Worm (Caenorhabditis elegans) whole organism, L4 larva: Measurements from ENCODE around the gene C25G6.4.

Experiments used
- D1046.2 ChIP-seq: fragments of 200-800 bp; sonication (Bioruptor generic); IDR thresholded peaks from 2 replicates; pipeline ENCODE4 v1.3.6; 2022; ENCODE audit warnings: missing genetic modification characterization, missing compliant biosample characterization
- F37D6.2 ChIP-seq: sonication (generic microtip); optimal IDR thresholded peaks from 2 replicates; lab custom pipeline; 2016; ENCODE audit warnings: mild to moderate bottlenecking, missing genetic modification characterization, missing compliant biosample characterization
- F44E2.7 ChIP-seq: fragments of 200-800 bp; sonication (Bioruptor generic); IDR thresholded peaks from 2 replicates; pipeline ENCODE4 v2.1.2; 2022; ENCODE audit warnings: missing genetic modification characterization, missing compliant biosample characterization
- T20F7.1 ChIP-seq: fragments of 200-800 bp; sonication (Bioruptor generic); optimal IDR thresholded peaks from 2 replicates; lab custom pipeline; 2018; ENCODE audit warnings: mild to moderate bottlenecking, missing genetic modification characterization, missing compliant biosample characterization
- T26A8.4 ChIP-seq: fragments of 200-800 bp; sonication (Bioruptor generic); IDR thresholded peaks from 2 replicates; pipeline ENCODE4 v1.3.6; 2022; ENCODE audit warnings: missing genetic modification characterization, missing compliant biosample characterization
- Y105C5A.15 ChIP-seq: fragments of 200-800 bp; sonication (Bioruptor generic); IDR thresholded peaks from 2 replicates; pipeline ENCODE4 v1.3.6; 2022; ENCODE audit warnings: missing genetic modification characterization, missing compliant biosample characterization
- aha-1 ChIP-seq: fragments of 150-350 bp; peaks from one replicate; lab custom pipeline; 2014; ENCODE audit warnings: missing biosample characterization, missing genetic modification characterization
- attf-4 ChIP-seq: sonication (generic microtip); optimal IDR thresholded peaks from 3 replicates; lab custom pipeline; 2017; ENCODE audit warnings: missing biosample characterization, missing genetic modification characterization
- ceh-20 ChIP-seq: fragments of 200-800 bp; sonication (Bioruptor generic); IDR thresholded peaks from 2 replicates; pipeline ENCODE4 v1.3.6; 2022; ENCODE audit warnings: missing genetic modification reagents, missing genetic modification characterization, missing compliant biosample characterization
- ceh-82 ChIP-seq: sonication (generic microtip); optimal IDR thresholded peaks from 2 replicates; lab custom pipeline; 2017; ENCODE audit warnings: missing biosample characterization, missing genetic modification characterization
- ces-1 ChIP-seq: fragments of 150-350 bp; sonication (generic microtip); optimal IDR thresholded peaks from 4 replicates; lab custom pipeline; 2014; ENCODE audit warnings: missing biosample characterization, missing genetic modification reagents, missing genetic modification characterization
- cey-2 ChIP-seq: sonication (generic microtip); optimal IDR thresholded peaks from 3 replicates; lab custom pipeline; 2017; ENCODE audit warnings: missing genetic modification characterization, mild to moderate bottlenecking, missing compliant biosample characterization, antibody characterized with exemption, borderline replicate concordance; ENCODE audit not compliant: insufficient read depth
- ctbp-1 ChIP-seq: fragments of 200-800 bp; sonication (Bioruptor generic); IDR thresholded peaks from 2 replicates; pipeline ENCODE4 v1.3.6; 2022; ENCODE audit warnings: missing genetic modification reagents, missing genetic modification characterization, missing compliant biosample characterization
- daf-12 ChIP-seq: fragments of 150-350 bp; optimal IDR thresholded peaks from 2 replicates; lab custom pipeline; 2014; ENCODE audit warnings: missing biosample characterization, missing genetic modification reagents, missing genetic modification characterization
- daf-19 ChIP-seq: fragments of 200-800 bp; sonication (Bioruptor generic); conservative IDR thresholded peaks from 2 replicates; pipeline ENCODE4 v1.3.6; 2022; ENCODE audit warnings: missing genetic modification characterization, missing compliant biosample characterization
- dmd-9 ChIP-seq: fragments of 200-800 bp; sonication (Bioruptor generic); IDR thresholded peaks from 2 replicates; pipeline ENCODE4 v1.3.6; 2022; ENCODE audit warnings: missing genetic modification reagents, missing genetic modification characterization, missing compliant biosample characterization
- dpl-1 ChIP-seq: fragments of 150-350 bp; optimal IDR thresholded peaks from 2 replicates; lab custom pipeline; 2014; ENCODE audit warnings: missing biosample characterization, missing genetic modification reagents, missing genetic modification characterization
- dve-1 ChIP-seq: sonication (generic microtip); optimal IDR thresholded peaks from 2 replicates; lab custom pipeline; 2017; ENCODE audit warnings: antibody characterized with exemption, mild to moderate bottlenecking, missing genetic modification characterization, missing compliant biosample characterization; ENCODE audit not compliant: insufficient read depth
- gei-8 ChIP-seq: fragments of 200-800 bp; sonication (Bioruptor generic); optimal IDR thresholded peaks from 2 replicates; lab custom pipeline; 2018; ENCODE audit warnings: mild to moderate bottlenecking, missing genetic modification characterization, missing compliant biosample characterization
- lin-1 ChIP-seq: fragments of 200-800 bp; sonication (Bioruptor generic); IDR thresholded peaks from 2 replicates; pipeline ENCODE4 v1.3.6; 2022; ENCODE audit warnings: missing genetic modification reagents, missing genetic modification characterization, missing compliant biosample characterization
- madf-9 ChIP-seq: fragments of 200-800 bp; sonication (Bioruptor generic); conservative IDR thresholded peaks from 2 replicates; pipeline ENCODE4 v1.3.6; 2022; ENCODE audit warnings: missing genetic modification reagents, missing genetic modification characterization, missing compliant biosample characterization
- mxl-3 ChIP-seq: fragments of 200-800 bp; sonication (Bioruptor generic); optimal IDR thresholded peaks from 2 replicates; lab custom pipeline; 2018; ENCODE audit warnings: mild to moderate bottlenecking, missing genetic modification characterization, missing compliant biosample characterization
- nhr-237 ChIP-seq: sonication (generic microtip); optimal IDR thresholded peaks from 2 replicates; lab custom pipeline; 2017; ENCODE audit warnings: missing biosample characterization, missing genetic modification characterization
- nhr-25 ChIP-seq: sonication (generic microtip); optimal IDR thresholded peaks from 2 replicates; lab custom pipeline; 2017; ENCODE audit warnings: missing genetic modification characterization, mild to moderate bottlenecking, missing compliant biosample characterization, antibody characterized with exemption, moderate library complexity, borderline replicate concordance; ENCODE audit not compliant: insufficient read depth
- nhr-28 ChIP-seq: fragments of 150-350 bp; optimal IDR thresholded peaks from 2 replicates; lab custom pipeline; 2014; ENCODE audit warnings: missing biosample characterization, missing genetic modification characterization
- nhr-48 ChIP-seq: sonication (generic microtip); optimal IDR thresholded peaks from 2 replicates; lab custom pipeline; 2016; ENCODE audit warnings: mild to moderate bottlenecking, missing genetic modification characterization, missing compliant biosample characterization
- nhr-76 ChIP-seq: fragments of 150-350 bp; optimal IDR thresholded peaks from 2 replicates; lab custom pipeline; 2014; ENCODE audit warnings: missing biosample characterization, missing genetic modification characterization
- saeg-2 ChIP-seq: fragments of 200-800 bp; sonication (Bioruptor generic); IDR thresholded peaks from 2 replicates; pipeline ENCODE4 v1.3.6; 2022; ENCODE audit warnings: missing genetic modification reagents, missing genetic modification characterization, missing compliant biosample characterization
- sdz-12 ChIP-seq: fragments of 200-800 bp; sonication (Bioruptor generic); optimal IDR thresholded peaks from 2 replicates; lab custom pipeline; 2018; ENCODE audit warnings: mild to moderate bottlenecking, missing genetic modification characterization, missing compliant biosample characterization
- set-16 ChIP-seq: fragments of 200-800 bp; sonication (Bioruptor generic); IDR thresholded peaks from 2 replicates; pipeline ENCODE4 v1.3.6; 2022; ENCODE audit warnings: missing genetic modification reagents, missing genetic modification characterization, missing compliant biosample characterization
- skn-1 ChIP-seq: fragments of 150-350 bp; optimal IDR thresholded peaks from 2 replicates; lab custom pipeline; 2014; ENCODE audit warnings: missing biosample characterization, missing genetic modification characterization
- spr-1 ChIP-seq: sonication (generic microtip); optimal IDR thresholded peaks from 2 replicates; lab custom pipeline; 2016; ENCODE audit warnings: mild to moderate bottlenecking, missing genetic modification characterization, missing compliant biosample characterization
- unc-130 ChIP-seq: sonication (generic microtip); optimal IDR thresholded peaks from 2 replicates; lab custom pipeline; 2016; ENCODE audit warnings: missing genetic modification reagents, missing genetic modification characterization, missing compliant biosample characterization
- zfp-2 ChIP-seq: sonication (generic microtip); optimal IDR thresholded peaks from 2 replicates; lab custom pipeline; 2016; ENCODE audit warnings: mild to moderate bottlenecking, missing genetic modification characterization, missing compliant biosample characterization

C25G6.4 gene

ce11 chrX:1272539-1272938 is 22.9 kb upstream of the C25G6.4 start, which contains the start of gene C52B11.5 (continued):
- TF ChIP-seq dmd-9 (GFP tag; lab: Robert Waterston, UW) = no peak
- peak; percentile 80 for TF ChIP-seq nhr-28 (tag; lab: Kevin White, UChicago)
- peak; percentile 57 for TF ChIP-seq T20F7.1 (GFP tag; lab: Kevin White, UChicago)
- peak; percentile 48 for TF ChIP-seq mxl-3 (GFP tag; lab: Kevin White, UChicago)
- TF ChIP-seq nhr-237 (tag; lab: Kevin White, UChicago) = no peak
- peak; percentile 88; the same call in 1 of the 2 replicates for TF ChIP-seq lin-1 (GFP tag; lab: Robert Waterston, UW)
- no peak for TF ChIP-seq madf-9 (GFP tag; lab: Robert Waterston, UW)
- TF ChIP-seq nhr-76 (tag; lab: Kevin White, UChicago) = no peak
- no peak for TF ChIP-seq cey-2 (tag; lab: Kevin White, UChicago)
- no peak for TF ChIP-seq aha-1 (tag; lab: Kevin White, UChicago)
- no peak for TF ChIP-seq daf-12 (tag; lab: Kevin White, UChicago)
- TF ChIP-seq, all 104 proteins: peak for 20

ce11 chrX:1270598-1270997 is 21.0 kb upstream of the C25G6.4 start, which contains the start of gene C25G6.1:
Gene C25G6.1 (plus strand): TSS chrX:1270898.
- TF ChIP-seq nhr-48 (tag; lab: Kevin White, UChicago) (no peak), ceh-82 (tag; lab: Kevin White, UChicago) (no peak), Y105C5A.15 (GFP tag; lab: Robert Waterston, UW) (no peak), dmd-9 (GFP tag; lab: Robert Waterston, UW) (no peak), saeg-2 (GFP tag; lab: Robert Waterston, UW) (no peak)

- TF ChIP-seq lin-1 (GFP tag; lab: Robert Waterston, UW) = no peak
- no peak for TF ChIP-seq F37D6.2
- no peak for TF ChIP-seq cey-2 (tag; lab: Kevin White, UChicago)
- no peak for TF ChIP-seq ceh-20 (GFP tag; lab: Robert Waterston, UW)
- TF ChIP-seq spr-1 = no peak
- no peak for TF ChIP-seq dpl-1 (GFP tag; lab: Kevin White, UChicago)
- TF ChIP-seq zfp-2 (tag; lab: Kevin White, UChicago) = no peak
- no peak for TF ChIP-seq sdz-12 (GFP tag; lab: Kevin White, UChicago)
- no peak for TF ChIP-seq mxl-3 (GFP tag; lab: Kevin White, UChicago)
- TF ChIP-seq ctbp-1 = 0 out of 2 replicates have a peak, but pooled peaks have one; percentile 29
- TF ChIP-seq daf-19 (GFP tag; lab: Robert Waterston, UW) = no peak
- TF ChIP-seq nhr-48 (tag; lab: Kevin White, UChicago) = no peak
- peak; percentile 91 for TF ChIP-seq ces-1 (GFP tag; lab: Kevin White, UChicago)
Observed at ce11 chrX:1265336-1265735, 15.7 kb upstream of the C25G6.4 start.

- TF ChIP-seq dve-1 (tag; lab: Kevin White, UChicago) = no peak
- TF ChIP-seq aha-1 (tag; lab: Kevin White, UChicago) = peak; percentile 94
Observed at ce11 chrX:1257668-1258067, 8.0 kb upstream of the C25G6.4 start.

ce11 chrX:1255547-1255946 is 5.9 kb upstream of the C25G6.4 start, which contains the start of gene npr-11:
Gene npr-11 (minus strand): TSS chrX:1255647.
- no peak for TF ChIP-seq gei-8
- TF ChIP-seq T26A8.4 (GFP tag; lab: Robert Waterston, UW) = no peak
- no peak for TF ChIP-seq skn-1 (tag; lab: Kevin White, UChicago)
- TF ChIP-seq attf-4 = no peak
- no peak for TF ChIP-seq ces-1 (GFP tag; lab: Kevin White, UChicago)
- no peak for TF ChIP-seq set-16 (GFP tag; lab: Robert Waterston, UW)
- no peak for TF ChIP-seq nhr-25 (tag; lab: Kevin White, UChicago)
- TF ChIP-seq daf-19 (GFP tag; lab: Robert Waterston, UW) = no peak
- no peak for TF ChIP-seq F44E2.7
- TF ChIP-seq D1046.2 (GFP tag; lab: Robert Waterston, UW) = no peak
- no peak for TF ChIP-seq unc-130 (GFP tag; lab: Kevin White, UChicago)
